Fruit fly (Drosophila melanogaster) whole organism, embryonic: Measurements from ENCODE around the gene RpL7.

Experiments used
- Abd-B ChIP-seq: fragments of 200-800 bp; sonication (Bioruptor generic); optimal IDR thresholded peaks from 2 replicates; lab custom pipeline; 2018; ENCODE audit warnings: missing biosample characterization, mild to moderate bottlenecking, missing genetic modification characterization, moderate library complexity
- Bgb ChIP-seq: fragments of 200-800 bp; sonication (Bioruptor generic); IDR thresholded peaks from 2 replicates; pipeline ENCODE4 v1.3.6; 2022; ENCODE audit warnings: missing biosample characterization, missing genetic modification characterization; ENCODE audit not compliant: partially characterized antibody
- CG10267 ChIP-seq: fragments of 200-800 bp; sonication (Bioruptor generic); optimal IDR thresholded peaks from 2 replicates; lab custom pipeline; 2018; ENCODE audit warnings: missing biosample characterization, mild to moderate bottlenecking, missing genetic modification characterization, moderate library complexity
- CG11093 ChIP-seq: fragments of 200-800 bp; sonication (Bioruptor generic); IDR thresholded peaks from 3 replicates; pipeline ENCODE4 v1.3.6; 2022; ENCODE audit warnings: missing biosample characterization, missing genetic modification characterization
- CG11456 ChIP-seq: fragments of 200-800 bp; sonication (Bioruptor generic); IDR thresholded peaks from 3 replicates; pipeline ENCODE4 v1.3.6; 2022; ENCODE audit warnings: missing biosample characterization, missing genetic modification characterization
- CG11723 ChIP-seq: fragments of 200-800 bp; sonication (Bioruptor generic); optimal IDR thresholded peaks from 2 replicates; lab custom pipeline; 2017; ENCODE audit warnings: missing biosample characterization, mild to moderate bottlenecking, missing genetic modification characterization
- CG14014 ChIP-seq: fragments of 200-800 bp; sonication (Bioruptor generic); IDR thresholded peaks from 2 replicates; pipeline ENCODE4 v1.3.6; 2022; ENCODE audit warnings: missing biosample characterization, missing genetic modification characterization
- CG14441 ChIP-seq: fragments of 200-800 bp; sonication (Bioruptor generic); IDR thresholded peaks from 2 replicates; pipeline ENCODE4 v1.3.6; 2022; ENCODE audit warnings: missing biosample characterization, missing genetic modification characterization
- CG1603 ChIP-seq: fragments of 200-800 bp; sonication (Bioruptor generic); optimal IDR thresholded peaks from 2 replicates; lab custom pipeline; 2019; ENCODE audit warnings: missing biosample characterization, mild to moderate bottlenecking, missing genetic modification characterization, moderate library complexity
- CG16813 ChIP-seq: fragments of 200-800 bp; sonication (Bioruptor generic); IDR thresholded peaks from 3 replicates; pipeline ENCODE4 v1.3.6; 2022; ENCODE audit warnings: missing biosample characterization, missing genetic modification characterization; ENCODE audit not compliant: partially characterized antibody
- CG17612 ChIP-seq: fragments of 200-800 bp; sonication (Bioruptor generic); IDR thresholded peaks from 2 replicates; pipeline ENCODE4 v1.3.6; 2022; ENCODE audit warnings: missing biosample characterization, missing genetic modification characterization
- CG2116 ChIP-seq: fragments of 200-800 bp; sonication (Bioruptor generic); optimal IDR thresholded peaks from 3 replicates; lab custom pipeline; 2018; ENCODE audit warnings: missing biosample characterization, mild to moderate bottlenecking, missing genetic modification characterization
- CG30020 ChIP-seq: fragments of 200-800 bp; optimal IDR thresholded peaks from 2 replicates; lab custom pipeline; 2019; ENCODE audit warnings: missing biosample characterization, mild to moderate bottlenecking, missing genetic modification characterization, moderate library complexity
- CG34422 ChIP-seq: fragments of 200-800 bp; sonication (Bioruptor generic); IDR thresholded peaks from 3 replicates; pipeline ENCODE4 v1.3.6; 2022; ENCODE audit warnings: missing biosample characterization, missing genetic modification characterization
- CG3995 ChIP-seq: fragments of 200-800 bp; sonication (Bioruptor generic); optimal IDR thresholded peaks from 3 replicates; lab custom pipeline; 2016; ENCODE audit warnings: missing biosample characterization, missing genetic modification characterization
- CG4360 ChIP-seq: fragments of 200-800 bp; sonication (Bioruptor generic); IDR thresholded peaks from 2 replicates; pipeline ENCODE4 v1.3.6; 2022; ENCODE audit warnings: missing biosample characterization, missing genetic modification characterization
- CG4617 ChIP-seq: fragments of 200-800 bp; sonication (Bioruptor generic); optimal IDR thresholded peaks from 3 replicates; lab custom pipeline; 2016; ENCODE audit warnings: missing biosample characterization, missing genetic modification characterization, borderline replicate concordance
- CG7357 ChIP-seq: fragments of 200-800 bp; sonication (Bioruptor generic); IDR thresholded peaks from 3 replicates; pipeline ENCODE4 v1.3.6; 2022; ENCODE audit warnings: missing biosample characterization, missing genetic modification characterization
- CG8924 ChIP-seq: fragments of 200-800 bp; optimal IDR thresholded peaks from 3 replicates; lab custom pipeline; 2019; ENCODE audit warnings: missing biosample characterization, mild to moderate bottlenecking, missing genetic modification characterization, moderate library complexity
- CG9797 ChIP-seq: fragments of 200-800 bp; sonication (Bioruptor generic); optimal IDR thresholded peaks from 3 replicates; lab custom pipeline; 2018; ENCODE audit warnings: missing biosample characterization, mild to moderate bottlenecking, missing genetic modification characterization
- Dp ChIP-seq: fragments of 200-800 bp; sonication (Bioruptor generic); optimal IDR thresholded peaks from 2 replicates; lab custom pipeline; 2018; ENCODE audit warnings: missing biosample characterization, mild to moderate bottlenecking, missing genetic modification characterization, moderate library complexity
- E2f1 ChIP-seq: fragments of 200-800 bp; sonication (Bioruptor generic); IDR thresholded peaks from 2 replicates; pipeline ENCODE4 v1.3.6; 2022; ENCODE audit warnings: missing biosample characterization, missing genetic modification characterization
- E2f2 ChIP-seq: fragments of 200-800 bp; sonication (Bioruptor generic); IDR thresholded peaks from 2 replicates; pipeline ENCODE4 v1.3.6; 2022; ENCODE audit warnings: missing biosample characterization, missing genetic modification characterization
- Fer1 ChIP-seq: fragments of 200-800 bp; sonication (Bioruptor generic); optimal IDR thresholded peaks from 2 replicates; lab custom pipeline; 2017; ENCODE audit warnings: missing biosample characterization, mild to moderate bottlenecking, missing genetic modification characterization
- Hr3 ChIP-seq: fragments of 200-800 bp; sonication (Bioruptor generic); optimal IDR thresholded peaks from 3 replicates; lab custom pipeline; 2016; ENCODE audit warnings: missing biosample characterization, missing genetic modification characterization
- MBD-R2 ChIP-seq: fragments of 200-800 bp; sonication (Bioruptor generic); IDR thresholded peaks from 2 replicates; pipeline ENCODE4 v1.3.6; 2022; ENCODE audit warnings: missing biosample characterization, missing genetic modification characterization
- Med ChIP-seq: fragments of 200-800 bp; sonication (Bioruptor generic); peaks from one replicate; lab custom pipeline; 2016; ENCODE audit warnings: missing biosample characterization, missing genetic modification characterization, mild to moderate bottlenecking, inconsistent platforms, moderate library complexity
- YL-1 ChIP-seq: fragments of 200-800 bp; sonication (Bioruptor generic); optimal IDR thresholded peaks from 3 replicates; lab custom pipeline; 2017; ENCODE audit warnings: missing biosample characterization, mild to moderate bottlenecking, missing genetic modification characterization
- bigmax ChIP-seq: fragments of 200-800 bp; sonication (Bioruptor generic); optimal IDR thresholded peaks from 2 replicates; lab custom pipeline; 2018; ENCODE audit warnings: missing biosample characterization, mild to moderate bottlenecking, missing genetic modification characterization
- cg ChIP-seq: fragments of 200-800 bp; sonication (Bioruptor generic); optimal IDR thresholded peaks from 3 replicates; lab custom pipeline; 2019; ENCODE audit warnings: missing biosample characterization, mild to moderate bottlenecking, missing genetic modification characterization, moderate library complexity
- chif ChIP-seq, 2 experiments: fragments of 200-800 bp; sonication (Bioruptor generic); optimal IDR thresholded peaks; 3 replicates each; lab custom pipeline; 2016; ENCODE audit warnings: missing biosample characterization in 2 of 2, missing genetic modification characterization in 2 of 2
- ci ChIP-seq: fragments of 200-800 bp; sonication (Bioruptor generic); IDR thresholded peaks from 3 replicates; pipeline ENCODE4 v1.3.6; 2022; ENCODE audit warnings: missing biosample characterization, missing genetic modification characterization
- gfzf ChIP-seq: fragments of 200-800 bp; sonication (Bioruptor generic); optimal IDR thresholded peaks from 2 replicates; lab custom pipeline; 2016; ENCODE audit warnings: missing biosample characterization, mild to moderate bottlenecking, missing genetic modification characterization, moderate library complexity
- grau ChIP-seq: fragments of 200-800 bp; optimal IDR thresholded peaks from 3 replicates; lab custom pipeline; 2019; ENCODE audit warnings: missing biosample characterization, mild to moderate bottlenecking, missing genetic modification characterization, moderate library complexity
- hb ChIP-seq: fragments of 200-800 bp; sonication (Bioruptor generic); IDR thresholded peaks from 3 replicates; pipeline ENCODE4 v1.3.6; 2022; ENCODE audit warnings: missing biosample characterization, missing genetic modification characterization; ENCODE audit not compliant: partially characterized antibody
- lov ChIP-seq, 2 experiments: fragments of 200-800 bp in 1 of 2; fragments of >200 bp in 1 of 2; sonication (Bioruptor generic) in 1 of 2; IDR thresholded peaks in 1 of 2; optimal IDR thresholded peaks in 1 of 2; 2 replicates in 1 of 2; 3 replicates in 1 of 2; pipeline versions ENCODE4 v1.3.6 to Lab custom; 2017 to 2022; ENCODE audit warnings: missing biosample characterization in 1 of 2, missing genetic modification characterization in 1 of 2
- nerfin-2 ChIP-seq: fragments of 200-800 bp; sonication (Bioruptor generic); IDR thresholded peaks from 2 replicates; pipeline ENCODE4 v1.3.6; 2022; ENCODE audit warnings: missing biosample characterization, missing genetic modification characterization; ENCODE audit not compliant: partially characterized antibody
- pros ChIP-seq: fragments of 200-800 bp; sonication (Bioruptor generic); optimal IDR thresholded peaks from 3 replicates; lab custom pipeline; 2019; ENCODE audit warnings: missing biosample characterization, mild to moderate bottlenecking, missing genetic modification characterization, moderate library complexity
- pzg ChIP-seq: fragments of 200-800 bp; sonication (Bioruptor generic); optimal IDR thresholded peaks from 3 replicates; lab custom pipeline; 2018; ENCODE audit warnings: missing biosample characterization, mild to moderate bottlenecking, missing genetic modification characterization, moderate library complexity
- salm ChIP-seq: fragments of 200-800 bp; sonication (Bioruptor generic); optimal IDR thresholded peaks from 2 replicates; lab custom pipeline; 2018; ENCODE audit warnings: missing biosample characterization, mild to moderate bottlenecking, missing genetic modification characterization
- sob ChIP-seq: fragments of 200-800 bp; sonication (Bioruptor generic); IDR thresholded peaks from 2 replicates; pipeline ENCODE4 v1.3.6; 2022; ENCODE audit warnings: missing biosample characterization, missing genetic modification characterization
- stwl ChIP-seq: fragments of 200-800 bp; sonication (Bioruptor generic); optimal IDR thresholded peaks from 3 replicates; lab custom pipeline; 2018; ENCODE audit warnings: missing biosample characterization, mild to moderate bottlenecking, missing genetic modification characterization, moderate library complexity
- trem ChIP-seq: fragments of 200-800 bp; optimal IDR thresholded peaks from 3 replicates; lab custom pipeline; 2019; ENCODE audit warnings: missing biosample characterization, mild to moderate bottlenecking, missing genetic modification characterization, moderate library complexity
- twi ChIP-seq: fragments of 200-800 bp; optimal IDR thresholded peaks from 2 replicates; lab custom pipeline; 2019; ENCODE audit warnings: missing biosample characterization, mild to moderate bottlenecking, missing genetic modification characterization, moderate library complexity
- wek ChIP-seq: fragments of 200-800 bp; sonication (Bioruptor generic); optimal IDR thresholded peaks from 3 replicates; lab custom pipeline; 2018; ENCODE audit warnings: missing biosample characterization, mild to moderate bottlenecking, missing genetic modification characterization, moderate library complexity

RpL7 gene

DNA sequence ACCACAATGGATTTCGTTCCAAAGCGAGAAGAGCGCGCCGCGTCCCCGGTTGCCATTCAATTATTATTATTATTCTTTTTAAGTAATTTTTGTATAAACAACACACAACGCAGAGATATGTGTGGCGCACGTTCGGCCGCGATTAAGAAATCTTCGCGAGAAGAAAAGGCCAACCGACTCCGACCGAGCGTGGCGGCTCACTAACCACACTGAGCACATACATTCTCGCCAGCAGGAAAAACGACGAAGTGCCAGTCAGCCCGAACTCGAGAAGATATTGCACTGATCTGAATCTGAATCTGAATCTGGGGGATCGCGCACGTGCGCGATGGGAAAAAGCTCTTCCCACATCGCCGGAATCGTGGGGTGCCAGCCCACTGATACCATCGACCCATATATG is 1.9 kb upstream of the RpL7 start, which contains the start of gene Sur (continued):
- TF ChIP-seq Bgb (GFP tag; lab: Robert Waterston, UW) (peak; percentile 37; the same call in 1 of the 2 replicates), CG7357 (GFP tag; lab: Robert Waterston, UW) (no peak)

DNA sequence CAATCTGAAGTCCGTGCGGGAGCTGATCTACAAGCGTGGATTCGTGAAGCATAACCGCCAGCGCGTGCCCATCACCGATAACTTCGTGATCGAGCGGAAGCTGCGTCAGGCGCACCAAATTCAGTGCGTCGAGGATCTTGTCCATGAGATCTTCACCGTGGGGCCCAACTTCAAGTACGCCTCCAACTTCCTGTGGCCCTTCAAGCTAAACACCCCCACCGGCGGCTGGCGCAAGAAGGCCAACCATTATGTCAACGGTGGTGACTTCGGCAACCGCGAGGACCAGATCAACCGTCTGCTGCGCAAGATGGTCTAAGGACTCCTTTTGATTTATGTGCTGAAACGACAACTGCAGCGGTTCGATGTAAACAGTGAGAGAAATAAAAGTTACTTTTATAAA is 939 bp downstream of the RpL7 start:
- TF ChIP-seq lov (optimal IDR thresholded peaks at IDR 0.05; lab: Kevin White, UChicago) (no peak), lov (GFP tag; IDR thresholded peaks at IDR 0.05; lab: Robert Waterston, UW) (0 out of 3 replicates have a peak, but pooled peaks have one; percentile 23), hb (GFP tag; lab: Robert Waterston, UW) (0 out of 3 replicates have a peak, but pooled peaks have one; percentile 19), twi (tag; lab: Kevin White, UChicago) (no peak), CG14014 (GFP tag; lab: Robert Waterston, UW) (no peak), chif (GFP tag; optimal IDR thresholded peaks at IDR 0.05; lab: Kevin White, UChicago) (no peak), Med (GFP tag; lab: Kevin White, UChicago) (peak; percentile 62), CG16813 (GFP tag; lab: Robert Waterston, UW) (0 out of 3 replicates have a peak, but pooled peaks have one; percentile 9), CG11456 (GFP tag; lab: Robert Waterston, UW) (peak; percentile 69; the same call in 1 of the 3 replicates), Hr3 (no peak), ci (GFP tag; lab: Robert Waterston, UW) (peak; percentile 13; the same call in 1 of the 3 replicates), salm (no peak), nerfin-2 (GFP tag; lab: Robert Waterston, UW) (0 out of 2 replicates have a peak, but pooled peaks have one; percentile 35), CG17612 (GFP tag; lab: Robert Waterston, UW) (peak; percentile 45; the same call in 1 of the 2 replicates), CG7357 (GFP tag; lab: Robert Waterston, UW) (0 out of 3 replicates have a peak, but pooled peaks have one; percentile 11), CG14441 (GFP tag; lab: Robert Waterston, UW) (0 out of 2 replicates have a peak, but pooled peaks have one; percentile 10), sob (GFP tag; lab: Robert Waterston, UW) (0 out of 2 replicates have a peak, but pooled peaks have one; percentile 44)

DNA sequence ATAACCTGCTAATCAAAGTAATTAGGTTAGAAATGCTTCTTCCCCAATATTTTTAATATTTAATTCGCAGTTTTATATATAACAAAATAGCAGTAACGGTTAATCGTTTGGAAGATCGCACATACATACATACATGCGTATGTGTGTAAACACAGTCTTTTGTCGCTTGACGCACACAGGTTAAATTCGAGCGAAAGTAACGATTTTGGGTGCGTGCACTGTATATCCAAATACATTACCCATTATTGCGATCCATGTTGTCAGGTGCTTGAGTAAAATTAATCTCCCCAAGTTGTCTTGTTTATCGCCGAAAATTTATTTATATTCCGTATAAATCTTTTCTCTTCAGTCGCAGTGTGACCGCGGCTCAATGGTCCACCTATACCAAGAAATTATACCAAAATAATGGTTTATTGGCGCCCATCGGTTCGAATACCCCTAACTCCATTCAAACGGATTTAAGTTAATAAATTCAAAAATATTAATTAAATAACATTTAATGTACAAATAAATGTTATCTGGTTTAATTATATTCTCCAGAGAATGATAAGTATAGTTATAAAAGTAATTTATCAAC is 3.2 kb downstream of the RpL7 start, which contains the start of gene CG34159:
Gene CG34159, minus strand, starts transcription at position 385 of the 577 bp plus-strand sequence.
- TF ChIP-seq pzg (peak; percentile 55), Abd-B (GFP tag; lab: Kevin White, UChicago) (no peak), CG34422 (peak; percentile 56; the same call in 1 of the 3 replicates), E2f1 (GFP tag; lab: Robert Waterston, UW) (no peak), grau (tag; lab: Kevin White, UChicago) (peak; percentile 29), CG10267 (tag; lab: Kevin White, UChicago) (peak; percentile 12), E2f2 (GFP tag; lab: Robert Waterston, UW) (peak; percentile 68), MBD-R2 (GFP tag; lab: Robert Waterston, UW) (peak; percentile 46; the same call in 1 of the 2 replicates), Med (GFP tag; lab: Kevin White, UChicago) (peak; percentile 22), CG11723 (GFP tag; lab: Kevin White, UChicago) (no peak), gfzf (peak; percentile 70), CG3995 (GFP tag; lab: Kevin White, UChicago) (peak; percentile 40), CG9797 (peak; percentile 65), CG4617 (GFP tag; lab: Kevin White, UChicago) (peak; percentile 90), CG30020 (tag; lab: Kevin White, UChicago) (peak; percentile 64), stwl (peak; percentile 40), CG4360 (GFP tag; lab: Robert Waterston, UW) (no peak), bigmax (GFP tag; lab: Kevin White, UChicago) (peak; percentile 41), YL-1 (peak; percentile 62), wek (GFP tag; lab: Kevin White, UChicago) (peak; percentile 95), trem (tag; lab: Kevin White, UChicago) (peak; percentile 50), CG11093 (no peak), CG8924 (tag; lab: Kevin White, UChicago) (peak; percentile 33), Dp (GFP tag; lab: Kevin White, UChicago) (peak; percentile 64), pros (GFP tag; lab: Kevin White, UChicago) (no peak), CG1603 (peak; percentile 17), Fer1 (GFP tag; lab: Kevin White, UChicago) (peak; percentile 38), CG2116 (GFP tag; lab: Kevin White, UChicago) (peak; percentile 18), cg (GFP tag; lab: Kevin White, UChicago) (peak; percentile 81)
